Fruit fly (Drosophila melanogaster) whole organism, wandering third instar larva: ENCODE measurements around the gene CG10700.

ENCODE experiments used
- CG32264 ChIP-seq: fragments of 200-800 bp; sonication (Bioruptor generic); optimal IDR thresholded peaks from 2 replicates; lab custom pipeline; 2016; ENCODE audit warnings: missing biosample characterization, missing genetic modification characterization
- CG9705 ChIP-seq: fragments of 200-800 bp; sonication (Bioruptor generic); optimal IDR thresholded peaks from 2 replicates; lab custom pipeline; 2018; ENCODE audit warnings: missing biosample characterization, mild to moderate bottlenecking, missing genetic modification characterization
- CrebA ChIP-seq: fragments of 200-800 bp; sonication (Bioruptor generic); optimal IDR thresholded peaks from 2 replicates; lab custom pipeline; 2016; ENCODE audit warnings: missing biosample characterization, mild to moderate bottlenecking, missing genetic modification characterization, borderline replicate concordance
- Dfd ChIP-seq: fragments of >200 bp; optimal IDR thresholded peaks from 2 replicates; lab custom pipeline; 2017; ENCODE audit warnings: missing biosample characterization, missing genetic modification characterization
- Dif ChIP-seq: fragments of 200-275, 200-300 bp; sonication (Bioruptor generic); optimal IDR thresholded peaks from 2 replicates; lab custom pipeline; 2018; ENCODE audit warnings: missing biosample characterization, missing genetic modification characterization; ENCODE audit not compliant: partially characterized antibody
- GATAd ChIP-seq: sonication (Bioruptor generic); optimal IDR thresholded peaks from 2 replicates; lab custom pipeline; 2016; ENCODE audit warnings: missing biosample characterization, missing genetic modification characterization
- HLH106 ChIP-seq: fragments of 200-800 bp; optimal IDR thresholded peaks from 3 replicates; lab custom pipeline; 2019; ENCODE audit warnings: missing biosample characterization, mild to moderate bottlenecking, missing genetic modification characterization, moderate library complexity
- Hnf4 ChIP-seq: fragments of 200-800 bp; sonication (Bioruptor generic); optimal IDR thresholded peaks from 2 replicates; lab custom pipeline; 2016; ENCODE audit warnings: missing biosample characterization, mild to moderate bottlenecking, missing genetic modification characterization
- Hr83 ChIP-seq: fragments of 200-300 bp; sonication (Bioruptor generic); optimal IDR thresholded peaks from 2 replicates; lab custom pipeline; 2016; ENCODE audit warnings: missing biosample characterization, mild to moderate bottlenecking, missing genetic modification characterization, moderate library complexity; ENCODE audit not compliant: poor library complexity, severe bottlenecking
- Jra ChIP-seq: sonication (Bioruptor generic); optimal IDR thresholded peaks from 2 replicates; lab custom pipeline; 2016; ENCODE audit warnings: missing biosample characterization, missing genetic modification characterization
- Mio ChIP-seq: sonication (Bioruptor generic); optimal IDR thresholded peaks from 2 replicates; lab custom pipeline; 2016; ENCODE audit warnings: missing biosample characterization, missing genetic modification characterization
- Myc ChIP-seq: fragments of >200 bp; optimal IDR thresholded peaks from 2 replicates; lab custom pipeline; 2017
- OdsH ChIP-seq: fragments of 200-800 bp; sonication (Bioruptor generic); optimal IDR thresholded peaks from 2 replicates; lab custom pipeline; 2016; ENCODE audit warnings: missing biosample characterization, mild to moderate bottlenecking, missing genetic modification characterization
- Rel ChIP-seq, 2 experiments: fragments of 200-800 bp; sonication (Bioruptor generic) in 1 of 2; optimal IDR thresholded peaks; 2 replicates in 1 of 2; 3 replicates in 1 of 2; lab custom pipeline; 2016 to 2019; ENCODE audit warnings: mild to moderate bottlenecking in 2 of 2, missing biosample characterization in 2 of 2, missing genetic modification characterization in 2 of 2, moderate library complexity in 1 of 2
- Sp1 ChIP-seq: fragments of 200-800 bp; sonication (Bioruptor generic); optimal IDR thresholded peaks from 3 replicates; lab custom pipeline; 2019; ENCODE audit warnings: missing biosample characterization, mild to moderate bottlenecking, missing genetic modification characterization, moderate library complexity
- Vsx2 ChIP-seq: fragments of 200-300, 225-300 bp; sonication (Bioruptor generic); optimal IDR thresholded peaks from 2 replicates; lab custom pipeline; 2018; ENCODE audit warnings: missing biosample characterization, missing genetic modification characterization; ENCODE audit not compliant: partially characterized antibody
- br ChIP-seq: fragments of 200-800 bp; sonication (Bioruptor generic); optimal IDR thresholded peaks from 2 replicates; lab custom pipeline; 2016; ENCODE audit warnings: missing biosample characterization, missing genetic modification characterization
- brk ChIP-seq: fragments of 200-800 bp; sonication (Bioruptor generic); optimal IDR thresholded peaks from 2 replicates; lab custom pipeline; 2016; ENCODE audit warnings: missing biosample characterization, mild to moderate bottlenecking, missing genetic modification characterization
- dl ChIP-seq, 2 experiments: fragments of 175-275, 200-275 bp in 1 of 2; fragments of 200-275 bp in 1 of 2; sonication (Bioruptor generic); optimal IDR thresholded peaks; lab custom pipeline; 2018; ENCODE audit warnings: mild to moderate bottlenecking in 2 of 2, missing biosample characterization in 2 of 2, missing genetic modification characterization in 2 of 2, moderate library complexity in 2 of 2; ENCODE audit not compliant: partially characterized antibody in 2 of 2, insufficient read depth in 1 of 2
- dmrt93B ChIP-seq: fragments of 200-800 bp; sonication (Bioruptor generic); optimal IDR thresholded peaks from 2 replicates; lab custom pipeline; 2018; ENCODE audit warnings: missing biosample characterization, mild to moderate bottlenecking, missing genetic modification characterization
- dsf ChIP-seq: sonication (Bioruptor generic); optimal IDR thresholded peaks from 2 replicates; lab custom pipeline; 2016; ENCODE audit warnings: missing biosample characterization, missing genetic modification characterization, borderline replicate concordance
- ey ChIP-seq: fragments of 200-800 bp; sonication (Bioruptor generic); optimal IDR thresholded peaks from 2 replicates; lab custom pipeline; 2016; ENCODE audit warnings: missing biosample characterization, missing genetic modification characterization
- foxo ChIP-seq, 2 experiments: fragments of 200-800 bp; sonication (Bioruptor generic); optimal IDR thresholded peaks; 2 replicates in 1 of 2; 3 replicates in 1 of 2; lab custom pipeline; 2016 to 2017; ENCODE audit warnings: missing biosample characterization in 2 of 2, missing genetic modification characterization in 2 of 2
- fru ChIP-seq: fragments of 200-800 bp; sonication (Bioruptor generic); optimal IDR thresholded peaks from 3 replicates; lab custom pipeline; 2016; ENCODE audit warnings: missing biosample characterization, mild to moderate bottlenecking, missing genetic modification characterization
- h ChIP-seq: fragments of 200-800 bp; sonication (Bioruptor generic); optimal IDR thresholded peaks from 3 replicates; lab custom pipeline; 2016; ENCODE audit warnings: missing biosample characterization, mild to moderate bottlenecking, missing genetic modification characterization
- jim ChIP-seq: fragments of 175-275, 200-325 bp; sonication (Bioruptor generic); optimal IDR thresholded peaks from 2 replicates; lab custom pipeline; 2016; ENCODE audit warnings: missing biosample characterization, mild to moderate bottlenecking, missing genetic modification characterization
- lola ChIP-seq: fragments of >200 bp; optimal IDR thresholded peaks from 2 replicates; lab custom pipeline; 2017; ENCODE audit warnings: missing biosample characterization, missing genetic modification characterization
- pan ChIP-seq: fragments of >200 bp; optimal IDR thresholded peaks from 2 replicates; lab custom pipeline; 2017
- rgr ChIP-seq: fragments of 200-800 bp; sonication (Bioruptor generic); optimal IDR thresholded peaks from 3 replicates; lab custom pipeline; 2016; ENCODE audit warnings: missing biosample characterization, mild to moderate bottlenecking, missing genetic modification characterization
- sage ChIP-seq: fragments of 200-800 bp; sonication (Bioruptor generic); optimal IDR thresholded peaks from 2 replicates; lab custom pipeline; 2016; ENCODE audit warnings: missing biosample characterization, mild to moderate bottlenecking, missing genetic modification characterization
- sv ChIP-seq: fragments of 200-800 bp; sonication (Bioruptor generic); optimal IDR thresholded peaks from 3 replicates; lab custom pipeline; 2016; ENCODE audit warnings: missing biosample characterization, missing genetic modification characterization
- tai ChIP-seq: sonication (Bioruptor generic); optimal IDR thresholded peaks from 2 replicates; lab custom pipeline; 2016; ENCODE audit warnings: missing biosample characterization, missing genetic modification characterization
- usp ChIP-seq: fragments of >200 bp; optimal IDR thresholded peaks from 2 replicates; lab custom pipeline; 2017; ENCODE audit warnings: missing biosample characterization, missing genetic modification characterization
- woc ChIP-seq: sonication (Bioruptor generic); optimal IDR thresholded peaks from 2 replicates; lab custom pipeline; 2016; ENCODE audit warnings: missing biosample characterization, mild to moderate bottlenecking, missing genetic modification characterization

The CG10700 gene

dm6 chr2L:19088895-19089294 is 10.1 kb upstream of the CG10700 start:
- TF ChIP-seq jim (GFP tag; lab: Kevin White, UChicago) (no peak), pan (lab: Kevin White, UChicago) (no peak), Sp1 (GFP tag; lab: Kevin White, UChicago) (no peak), Jra (no peak), ey (GFP tag; lab: Kevin White, UChicago) (no peak), sv (GFP tag; lab: Kevin White, UChicago) (no peak), Vsx2 (no peak), sage (GFP tag; lab: Kevin White, UChicago) (no peak), Rel (GFP tag; optimal IDR thresholded peaks at IDR 0.05; lab: Kevin White, UChicago) (no peak), Rel (tag; optimal IDR thresholded peaks at IDR 0.05; lab: Kevin White, UChicago) (no peak), Dif (GFP tag; lab: Kevin White, UChicago) (no peak), GATAd (GFP tag; lab: Kevin White, UChicago) (no peak)

- TF ChIP-seq CG9705 (GFP tag; lab: Kevin White, UChicago): no peak
- peak; percentile 60 for TF ChIP-seq Dfd (GFP tag; lab: Kevin White, UChicago)
- no peak for TF ChIP-seq sv (GFP tag; lab: Kevin White, UChicago)
- no peak for TF ChIP-seq Dif (GFP tag; lab: Kevin White, UChicago)
- no peak for TF ChIP-seq sage (GFP tag; lab: Kevin White, UChicago)
- no peak for TF ChIP-seq jim (GFP tag; lab: Kevin White, UChicago)
These were observed 4.5 kb upstream of the CG10700 start for dm6 chr2L:19083320-19083764.

dm6 chr2L:19079742-19080141 is 914 bp upstream of the CG10700 start:
- TF ChIP-seq fru (GFP tag; lab: Kevin White, UChicago) (no peak), h (no peak), tai (GFP tag; lab: Kevin White, UChicago) (no peak), Vsx2 (no peak), lola (no peak), Dif (GFP tag; lab: Kevin White, UChicago) (no peak), Myc (lab: Kevin White, UChicago) (no peak), CG9705 (GFP tag; lab: Kevin White, UChicago) (no peak), CG32264 (no peak), jim (GFP tag; lab: Kevin White, UChicago) (no peak), OdsH (GFP tag; lab: Kevin White, UChicago) (no peak), brk (no peak), HLH106 (tag; lab: Kevin White, UChicago) (no peak), dsf (GFP tag; lab: Kevin White, UChicago) (no peak), Hnf4 (GFP tag; lab: Kevin White, UChicago) (no peak), Mio (GFP tag; lab: Kevin White, UChicago) (no peak), Dfd (GFP tag; lab: Kevin White, UChicago) (no peak)
- TF ChIP-seq, all 38 proteins: peak for 0

dm6 chr2L:19074099-19074828 is 4.6 kb downstream of the CG10700 start, which contains the start of gene CG17572:
CG17572 (minus strand) TSS chr2L:19074149.
- TF ChIP-seq woc: no peak
- no peak for TF ChIP-seq lola
- no peak for TF ChIP-seq sage (GFP tag; lab: Kevin White, UChicago)
- no peak for TF ChIP-seq GATAd (GFP tag; lab: Kevin White, UChicago)
- no peak for TF ChIP-seq Jra
- no peak for TF ChIP-seq CG32264
- TF ChIP-seq CrebA: no peak
- TF ChIP-seq rgr: no peak
- no peak for TF ChIP-seq usp (GFP tag; lab: Kevin White, UChicago)

dm6 chr2L:19071713-19072112 is 7.1 kb downstream of the CG10700 start:
- TF ChIP-seq pan (lab: Kevin White, UChicago) (no peak), GATAd (GFP tag; lab: Kevin White, UChicago) (no peak), Mio (GFP tag; lab: Kevin White, UChicago) (no peak), jim (GFP tag; lab: Kevin White, UChicago) (no peak), CG9705 (GFP tag; lab: Kevin White, UChicago) (no peak), Dif (GFP tag; lab: Kevin White, UChicago) (no peak), rgr (no peak), dl (GFP tag; optimal IDR thresholded peaks at IDR 0.05; lab: Kevin White, UChicago; ENCODE audit: insufficient read depth in 1 of 2, partially characterized antibody in 2 of 2) (no peak), dsf (GFP tag; lab: Kevin White, UChicago) (no peak), h (peak; percentile 42), CG32264 (no peak), Dfd (GFP tag; lab: Kevin White, UChicago) (no peak), Jra (no peak), Hnf4 (GFP tag; lab: Kevin White, UChicago) (no peak), Sp1 (GFP tag; lab: Kevin White, UChicago) (no peak), fru (GFP tag; lab: Kevin White, UChicago) (peak; percentile 31), br (GFP tag; lab: Kevin White, UChicago) (peak; percentile 29), woc (peak; percentile 73), tai (GFP tag; lab: Kevin White, UChicago) (no peak), brk (no peak), OdsH (GFP tag; lab: Kevin White, UChicago) (peak; percentile 12), foxo (GFP tag; optimal IDR thresholded peaks at IDR 0.05; lab: Kevin White, UChicago) (peak in 1 of 2 experiments; percentile 39), CrebA (no peak), HLH106 (tag; lab: Kevin White, UChicago) (peak; percentile 62), sv (GFP tag; lab: Kevin White, UChicago) (no peak), Hr83 (GFP tag; lab: Kevin White, UChicago) (no peak), ey (GFP tag; lab: Kevin White, UChicago) (peak; percentile 29), Vsx2 (no peak), dmrt93B (GFP tag; lab: Kevin White, UChicago) (peak; percentile 14)
